Worm (Caenorhabditis elegans) whole organism, mixed stage, embryonic: Measurements from ENCODE around the gene F39G3.4.

Experiments used
- M03D4.4 ChIP-seq: sonication (generic microtip); optimal IDR thresholded peaks from 2 replicates; lab custom pipeline; 2017; ENCODE audit warnings: mild to moderate bottlenecking, missing genetic modification characterization, missing compliant biosample characterization
- bed-3 ChIP-seq: fragments of 200-800 bp; sonication (Bioruptor generic); optimal IDR thresholded peaks from 3 replicates; lab custom pipeline; 2018; ENCODE audit warnings: mild to moderate bottlenecking, missing genetic modification characterization, moderate library complexity, missing compliant biosample characterization
- blmp-1 ChIP-seq: fragments of 150-350 bp; optimal IDR thresholded peaks from 2 replicates; lab custom pipeline; 2014; ENCODE audit warnings: missing biosample characterization, missing genetic modification characterization
- ceh-39 ChIP-seq: fragments of 150-350 bp; optimal IDR thresholded peaks from 2 replicates; lab custom pipeline; 2014; ENCODE audit warnings: missing biosample characterization, missing genetic modification characterization
- ceh-43 ChIP-seq: fragments of 200-800 bp; sonication (Bioruptor generic); optimal IDR thresholded peaks from 2 replicates; lab custom pipeline; 2018; ENCODE audit warnings: mild to moderate bottlenecking, missing genetic modification characterization, moderate library complexity, missing compliant biosample characterization
- ceh-83 ChIP-seq: fragments of 200-800 bp; sonication (Bioruptor generic); optimal IDR thresholded peaks from 2 replicates; lab custom pipeline; 2018; ENCODE audit warnings: mild to moderate bottlenecking, missing genetic modification characterization, missing compliant biosample characterization
- cnd-1 ChIP-seq: fragments of 200-800 bp; sonication (Bioruptor generic); optimal IDR thresholded peaks from 2 replicates; lab custom pipeline; 2018; ENCODE audit warnings: mild to moderate bottlenecking, missing genetic modification characterization, missing compliant biosample characterization
- drap-1 ChIP-seq: fragments of 200-800 bp; sonication (Bioruptor generic); optimal IDR thresholded peaks from 3 replicates; lab custom pipeline; 2018; ENCODE audit warnings: mild to moderate bottlenecking, missing genetic modification characterization, missing compliant biosample characterization
- elt-1 ChIP-seq: sonication (generic microtip); optimal IDR thresholded peaks from 2 replicates; lab custom pipeline; 2017; ENCODE audit warnings: missing genetic modification characterization, mild to moderate bottlenecking, missing compliant biosample characterization, antibody characterized with exemption, moderate library complexity, borderline replicate concordance; ENCODE audit not compliant: insufficient read depth
- elt-3 ChIP-seq: fragments of 150-350 bp; optimal IDR thresholded peaks from 2 replicates; lab custom pipeline; 2014; ENCODE audit warnings: missing biosample characterization, missing genetic modification characterization
- ham-2 ChIP-seq: fragments of 200-800 bp; sonication (Bioruptor generic); optimal IDR thresholded peaks from 2 replicates; lab custom pipeline; 2018; ENCODE audit warnings: mild to moderate bottlenecking, missing genetic modification characterization, missing compliant biosample characterization
- hlh-1 ChIP-seq: fragments of 150-350 bp; optimal IDR thresholded peaks from 2 replicates; lab custom pipeline; 2014; ENCODE audit warnings: missing biosample characterization, missing genetic modification reagents, missing genetic modification characterization
- lin-13 ChIP-seq: fragments of 150-350 bp; optimal IDR thresholded peaks from 2 replicates; lab custom pipeline; 2014; ENCODE audit warnings: missing biosample characterization, missing genetic modification characterization
- lin-32 ChIP-seq: fragments of 200-800 bp; sonication (Bioruptor generic); optimal IDR thresholded peaks from 2 replicates; lab custom pipeline; 2018; ENCODE audit warnings: mild to moderate bottlenecking, missing genetic modification characterization, missing compliant biosample characterization
- lsy-2 ChIP-seq: fragments of 150-350 bp; optimal IDR thresholded peaks from 2 replicates; lab custom pipeline; 2014; ENCODE audit warnings: missing biosample characterization, missing genetic modification characterization
- mab-5 ChIP-seq: fragments of 150-350 bp; optimal IDR thresholded peaks from 2 replicates; lab custom pipeline; 2014; ENCODE audit warnings: missing biosample characterization, missing genetic modification characterization
- mep-1 ChIP-seq: fragments of 150-350 bp; optimal IDR thresholded peaks from 2 replicates; lab custom pipeline; 2017; ENCODE audit warnings: missing biosample characterization, missing genetic modification reagents, missing genetic modification characterization, inconsistent platforms
- mls-2 ChIP-seq: sonication (generic microtip); optimal IDR thresholded peaks from 2 replicates; lab custom pipeline; 2016; ENCODE audit warnings: mild to moderate bottlenecking, missing genetic modification characterization, moderate library complexity, missing compliant biosample characterization
- nhr-12 ChIP-seq: fragments of 150-350 bp; optimal IDR thresholded peaks from 2 replicates; lab custom pipeline; 2014; ENCODE audit warnings: missing biosample characterization, missing genetic modification characterization
- nhr-2 ChIP-seq: fragments of 150-350 bp; optimal IDR thresholded peaks from 2 replicates; lab custom pipeline; 2014; ENCODE audit warnings: missing biosample characterization, missing genetic modification characterization
- nhr-237 ChIP-seq: fragments of 150-350 bp; optimal IDR thresholded peaks from 2 replicates; lab custom pipeline; 2014; ENCODE audit warnings: missing biosample characterization, missing genetic modification characterization
- nhr-28 ChIP-seq: fragments of 150-350 bp; optimal IDR thresholded peaks from 2 replicates; lab custom pipeline; 2014; ENCODE audit warnings: missing biosample characterization, missing genetic modification characterization
- nhr-76 ChIP-seq: sonication (generic microtip); optimal IDR thresholded peaks from 2 replicates; lab custom pipeline; 2017; ENCODE audit warnings: missing biosample characterization, missing genetic modification characterization
- pha-4 ChIP-seq: fragments of 150-350 bp; optimal IDR thresholded peaks from 2 replicates; lab custom pipeline; 2018; ENCODE audit warnings: missing biosample characterization, missing genetic modification reagents, missing genetic modification characterization
- sem-2 ChIP-seq: fragments of 200-800 bp; sonication (Bioruptor generic); optimal IDR thresholded peaks from 2 replicates; lab custom pipeline; 2018; ENCODE audit warnings: mild to moderate bottlenecking, missing genetic modification characterization, missing compliant biosample characterization
- snpc-4 ChIP-seq: fragments of 150-350 bp; optimal IDR thresholded peaks from 2 replicates; lab custom pipeline; 2014; ENCODE audit warnings: missing biosample characterization, missing genetic modification characterization
- sptf-1 ChIP-seq: sonication (generic microtip); optimal IDR thresholded peaks from 2 replicates; lab custom pipeline; 2017; ENCODE audit warnings: mild to moderate bottlenecking, missing genetic modification characterization, moderate library complexity, missing compliant biosample characterization
- tbx-8 ChIP-seq: fragments of 200-800 bp; sonication (Bioruptor generic); optimal IDR thresholded peaks from 2 replicates; lab custom pipeline; 2018; ENCODE audit warnings: mild to moderate bottlenecking, missing genetic modification characterization, moderate library complexity, missing compliant biosample characterization
- unc-39 ChIP-seq: fragments of 150-350 bp; optimal IDR thresholded peaks from 2 replicates; lab custom pipeline; 2014; ENCODE audit warnings: missing biosample characterization, missing genetic modification characterization
- unc-62 ChIP-seq: fragments of 150-350 bp; optimal IDR thresholded peaks from 2 replicates; lab custom pipeline; 2014; ENCODE audit warnings: missing biosample characterization, missing genetic modification reagents, missing genetic modification characterization
- zip-8 ChIP-seq: fragments of 150-350 bp; optimal IDR thresholded peaks from 2 replicates; lab custom pipeline; 2014; ENCODE audit warnings: missing biosample characterization, missing genetic modification characterization
- ztf-11 ChIP-seq: fragments of 150-350 bp; optimal IDR thresholded peaks from 2 replicates; lab custom pipeline; 2014; ENCODE audit warnings: missing biosample characterization, missing genetic modification characterization

Gene F39G3.4

DNA sequence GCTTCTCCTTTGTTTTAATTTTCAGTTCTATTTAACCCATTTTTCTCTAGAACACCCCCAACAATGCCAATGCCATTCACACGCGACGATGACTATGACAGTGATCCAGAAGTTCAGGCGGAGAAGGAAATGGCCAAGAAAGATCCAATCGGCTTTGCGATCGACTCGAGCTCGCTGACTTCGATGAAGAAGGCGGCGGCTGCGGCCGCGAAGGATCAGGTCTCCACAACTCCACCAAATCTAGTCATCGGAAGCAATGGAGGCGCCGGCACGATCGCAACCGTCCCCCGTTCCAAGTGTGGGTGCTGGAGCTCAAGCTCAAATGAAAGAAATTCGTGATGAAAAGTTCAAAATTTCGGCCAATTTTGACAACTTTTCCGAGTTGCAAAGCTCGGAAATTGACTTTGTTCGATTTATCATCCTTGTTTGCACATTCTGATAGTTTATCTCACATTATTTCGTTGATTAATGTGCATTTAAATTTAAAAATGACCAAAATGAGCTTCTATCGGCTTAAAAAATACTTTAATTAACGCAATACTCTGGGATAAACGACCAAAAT lies 36.5 kb upstream of the F39G3.4 start, which contains the start of gene K03B4.2:
K03B4.2 (plus strand) TSS at position 51 of the 562 bp plus-strand sequence.
- TF ChIP-seq sptf-1 (tag; lab: Kevin White, UChicago) (no peak), M03D4.4 (no peak), zip-8 (tag; lab: Kevin White, UChicago) (no peak), elt-3 (tag; lab: Kevin White, UChicago) (no peak), pha-4 (tag; lab: Kevin White, UChicago) (no peak)

DNA sequence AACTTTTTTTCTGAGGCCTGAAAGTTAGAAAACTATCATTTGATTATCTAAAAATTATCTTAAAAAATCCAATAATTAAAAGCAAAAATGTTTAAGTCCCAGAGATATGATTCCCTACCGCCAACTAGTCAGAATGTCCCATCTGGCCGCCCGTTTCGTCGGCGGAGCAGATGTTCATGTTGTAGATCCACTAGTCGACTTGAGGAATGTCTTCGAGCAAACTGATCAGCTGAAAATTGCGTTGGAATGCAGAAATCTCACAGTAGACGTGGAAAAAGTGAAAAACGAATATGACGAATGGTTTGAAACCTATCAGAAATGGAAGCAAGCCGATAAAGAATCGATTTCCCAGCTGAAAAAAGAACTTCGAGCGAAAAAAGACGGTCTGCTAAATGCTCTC lies 35.3 kb upstream of the F39G3.4 start, which contains the start of gene K03B4.1:
K03B4.1 (plus strand) TSS at position 97 of the 400 bp plus-strand sequence.
- TF ChIP-seq mls-2 (no peak), unc-62 (no peak), tbx-8 (GFP tag; lab: Kevin White, UChicago) (no peak), elt-3 (tag; lab: Kevin White, UChicago) (no peak), drap-1 (no peak), mep-1 (tag; lab: Kevin White, UChicago) (no peak), lsy-2 (tag; lab: Kevin White, UChicago) (no peak), nhr-2 (tag; lab: Kevin White, UChicago) (no peak), nhr-237 (tag; lab: Kevin White, UChicago) (no peak), nhr-76 (tag; lab: Kevin White, UChicago) (no peak), mab-5 (tag; lab: Kevin White, UChicago) (no peak), ceh-43 (GFP tag; lab: Kevin White, UChicago) (no peak), M03D4.4 (no peak), cnd-1 (tag; lab: Kevin White, UChicago) (no peak), hlh-1 (tag; lab: Kevin White, UChicago) (no peak), unc-39 (tag; lab: Kevin White, UChicago) (no peak)

ce11 chrV:4691657-4692056 lies 32.9 kb upstream of the F39G3.4 start:
- TF ChIP-seq zip-8 (tag; lab: Kevin White, UChicago): no peak
- TF ChIP-seq mab-5 (tag; lab: Kevin White, UChicago): no peak
- TF ChIP-seq ceh-83: no peak
- no peak for TF ChIP-seq nhr-28 (tag; lab: Kevin White, UChicago)
- no peak for TF ChIP-seq nhr-2 (tag; lab: Kevin White, UChicago)
- no peak for TF ChIP-seq blmp-1 (tag; lab: Kevin White, UChicago)
- TF ChIP-seq ham-2 (GFP tag; lab: Kevin White, UChicago): no peak
- no peak for TF ChIP-seq nhr-12 (tag; lab: Kevin White, UChicago)
- TF ChIP-seq mep-1 (tag; lab: Kevin White, UChicago): no peak
- no peak for TF ChIP-seq cnd-1 (tag; lab: Kevin White, UChicago)
- no peak for TF ChIP-seq lin-13 (tag; lab: Kevin White, UChicago)
- no peak for TF ChIP-seq snpc-4 (tag; lab: Kevin White, UChicago)
- TF ChIP-seq ztf-11 (tag; lab: Kevin White, UChicago): no peak
- no peak for TF ChIP-seq drap-1
- no peak for TF ChIP-seq lin-32 (GFP tag; lab: Kevin White, UChicago)
- TF ChIP-seq tbx-8 (GFP tag; lab: Kevin White, UChicago): no peak
- no peak for TF ChIP-seq nhr-76 (tag; lab: Kevin White, UChicago)
- TF ChIP-seq sptf-1 (tag; lab: Kevin White, UChicago): no peak
- no peak for TF ChIP-seq ceh-39 (tag; lab: Kevin White, UChicago)
- TF ChIP-seq elt-3 (tag; lab: Kevin White, UChicago): no peak

DNA sequence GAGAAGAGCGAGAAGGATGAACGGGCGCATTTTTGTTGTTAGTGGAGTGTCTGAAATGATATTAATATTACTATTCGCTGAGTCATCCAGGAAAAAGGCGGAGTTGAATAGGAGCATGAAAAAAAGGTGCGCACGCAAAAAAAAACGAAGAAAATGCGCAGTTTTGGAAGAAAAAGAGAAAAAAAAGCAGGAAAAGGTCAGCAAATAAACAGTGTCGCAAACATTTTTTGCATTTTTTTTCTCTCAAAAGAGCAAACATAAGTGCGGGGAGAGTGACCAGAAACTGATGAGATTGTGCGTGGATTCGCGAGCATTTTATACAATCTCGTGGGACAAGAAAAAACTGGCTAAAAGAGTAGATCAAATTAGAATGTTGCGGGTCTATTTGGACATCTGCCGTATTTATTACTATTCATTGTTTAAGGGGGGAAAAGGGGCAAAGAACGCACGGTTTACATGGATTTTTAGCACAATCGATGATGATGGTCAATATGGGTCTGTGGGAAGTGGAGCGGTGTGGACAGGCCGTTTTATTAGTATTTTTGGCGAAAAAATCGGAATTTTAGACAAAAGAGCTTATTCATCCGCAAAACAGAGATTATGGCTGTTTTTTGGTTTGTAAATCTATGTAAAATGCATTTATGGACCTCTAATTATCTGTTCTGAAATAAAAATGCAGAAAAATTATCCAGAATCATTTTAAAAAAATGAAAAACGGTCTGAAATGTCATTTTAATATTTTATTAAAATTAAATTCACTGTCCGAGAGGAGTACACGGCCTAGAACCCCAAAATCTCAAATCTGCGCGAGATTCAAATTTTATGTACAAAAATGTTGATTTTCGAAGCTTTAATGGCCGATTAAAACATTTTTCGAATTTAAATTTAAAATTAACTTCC lies 31.9 kb upstream of the F39G3.4 start, which contains the start of gene cpg-8:
cpg-8 (minus strand) TSS at position 51 of the 900 bp plus-strand sequence.
- TF ChIP-seq hlh-1 (tag; lab: Kevin White, UChicago) (no peak), nhr-2 (tag; lab: Kevin White, UChicago) (no peak), unc-62 (no peak), sem-2 (GFP tag; lab: Kevin White, UChicago) (no peak), ceh-83 (no peak), ceh-43 (GFP tag; lab: Kevin White, UChicago) (no peak), elt-1 (no peak), ham-2 (GFP tag; lab: Kevin White, UChicago) (no peak), bed-3 (no peak), nhr-76 (tag; lab: Kevin White, UChicago) (no peak), nhr-12 (tag; lab: Kevin White, UChicago) (no peak), mep-1 (tag; lab: Kevin White, UChicago) (no peak)
